Fruit fly (Drosophila melanogaster) whole organism: ENCODE measurements around the gene CCT2.

Source experiments
- psq ChIP-seq: fragments of >200 bp; optimal IDR thresholded peaks from 2 replicates; lab custom pipeline; 2017
- usp ChIP-seq: fragments of >200 bp; optimal IDR thresholded peaks from 2 replicates; lab custom pipeline; 2017; ENCODE audit warnings: missing biosample characterization, missing genetic modification characterization, mixed read lengths

DNA sequence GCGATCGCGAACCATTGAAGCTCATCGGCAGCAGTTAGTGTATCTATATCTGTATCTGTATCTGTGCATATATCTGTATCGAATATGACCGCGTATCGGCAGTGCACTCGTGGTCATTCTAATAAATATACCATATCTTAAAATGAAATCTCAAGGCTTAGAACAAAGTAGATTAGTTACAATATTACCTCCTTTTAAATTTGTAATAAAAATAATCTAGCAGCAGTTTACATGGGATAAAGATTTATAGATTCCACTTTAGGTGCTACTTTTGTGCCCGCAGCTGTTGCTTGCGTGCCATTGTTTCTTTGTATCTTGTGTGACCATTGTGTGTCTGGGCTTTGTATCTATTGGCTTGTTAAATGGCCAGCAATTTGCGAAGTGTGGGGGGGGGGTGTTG, 29.2 kb upstream of the CCT2 start:
- TF ChIP-seq psq (no peak), usp (no peak)
